Worm (Caenorhabditis elegans) whole organism, young adult: ENCODE measurements around the gene scd-1.

Experiments used
- B0019.2 ChIP-seq: fragments of 200-800 bp; sonication (Bioruptor generic); conservative IDR thresholded peaks from 2 replicates; pipeline ENCODE4 v1.3.6; 2022; ENCODE audit warnings: missing genetic modification reagents, missing genetic modification characterization, missing compliant biosample characterization
- C06A6.2 ChIP-seq: fragments of 200-800 bp; sonication (Bioruptor generic); conservative IDR thresholded peaks from 2 replicates; pipeline ENCODE4 v1.3.6; 2022; ENCODE audit warnings: missing genetic modification characterization, missing compliant biosample characterization
- C17E4.6 ChIP-seq: fragments of 200-800 bp; sonication (Bioruptor generic); IDR thresholded peaks from 2 replicates; pipeline ENCODE4 v1.3.6; 2022; ENCODE audit warnings: missing genetic modification reagents, missing genetic modification characterization, missing compliant biosample characterization
- F22D6.2 ChIP-seq: sonication (generic microtip); optimal IDR thresholded peaks from 2 replicates; lab custom pipeline; 2016; ENCODE audit warnings: mild to moderate bottlenecking, missing genetic modification characterization, missing compliant biosample characterization
- F57C9.4 ChIP-seq: sonication (generic microtip); optimal IDR thresholded peaks from 2 replicates; lab custom pipeline; 2017; ENCODE audit warnings: mild to moderate bottlenecking, missing genetic modification characterization, missing compliant biosample characterization
- K11D2.4 ChIP-seq: fragments of 200-800 bp; sonication (Bioruptor generic); IDR thresholded peaks from 2 replicates; pipeline ENCODE4 v1.3.6; 2022; ENCODE audit warnings: missing genetic modification reagents, missing genetic modification characterization, missing compliant biosample characterization
- T26A5.8 ChIP-seq: sonication (generic microtip); optimal IDR thresholded peaks from 2 replicates; lab custom pipeline; 2016; ENCODE audit warnings: missing genetic modification characterization, missing compliant biosample characterization
- Y95B8A.8 ChIP-seq: fragments of 200-800 bp; sonication (Bioruptor generic); IDR thresholded peaks from 2 replicates; pipeline ENCODE4 v1.3.6; 2022; ENCODE audit warnings: missing genetic modification reagents, missing genetic modification characterization, missing compliant biosample characterization
- ZK185.1 ChIP-seq: sonication (generic microtip); optimal IDR thresholded peaks from 2 replicates; lab custom pipeline; 2016; ENCODE audit warnings: mild to moderate bottlenecking, missing genetic modification characterization, missing compliant biosample characterization; ENCODE audit not compliant: poor library complexity, severe bottlenecking
- akir-1 ChIP-seq: fragments of 200-800 bp; sonication (Bioruptor generic); optimal IDR thresholded peaks from 2 replicates; lab custom pipeline; 2018; ENCODE audit warnings: mild to moderate bottlenecking, missing genetic modification characterization, moderate library complexity, missing compliant biosample characterization
- aptf-3 ChIP-seq: fragments of 200-800 bp; sonication (Bioruptor generic); IDR thresholded peaks from 2 replicates; pipeline ENCODE4 v1.3.6; 2022; ENCODE audit warnings: missing genetic modification characterization, missing compliant biosample characterization
- bed-2 ChIP-seq: fragments of 200-800 bp; sonication (Bioruptor generic); IDR thresholded peaks from 2 replicates; pipeline ENCODE4 v1.3.6; 2022; ENCODE audit warnings: missing genetic modification reagents, missing genetic modification characterization, missing compliant biosample characterization
- ccch-3 ChIP-seq: fragments of 200-800 bp; sonication (Bioruptor generic); optimal IDR thresholded peaks from 2 replicates; lab custom pipeline; 2018; ENCODE audit warnings: mild to moderate bottlenecking, missing genetic modification characterization, missing compliant biosample characterization
- cebp-1 ChIP-seq, 2 experiments: fragments of 200-800 bp in 1 of 2; sonication (Bioruptor generic) in 1 of 2; sonication (generic microtip) in 1 of 2; IDR thresholded peaks in 1 of 2; optimal IDR thresholded peaks in 1 of 2; 2 replicates each; pipeline versions ENCODE4 v1.3.6 to Lab custom; 2017 to 2022; ENCODE audit warnings: missing compliant biosample characterization in 2 of 2, missing genetic modification characterization in 2 of 2, mild to moderate bottlenecking in 1 of 2, missing genetic modification reagents in 1 of 2, moderate library complexity in 1 of 2
- ceh-58 ChIP-seq: fragments of 200-800 bp; sonication (Bioruptor generic); IDR thresholded peaks from 2 replicates; pipeline ENCODE4 v1.3.6; 2022; ENCODE audit warnings: missing genetic modification characterization, missing compliant biosample characterization
- ceh-91 ChIP-seq: fragments of 200-800 bp; sonication (Bioruptor generic); IDR thresholded peaks from 2 replicates; pipeline ENCODE4 v1.3.6; 2022; ENCODE audit warnings: missing genetic modification reagents, missing genetic modification characterization, missing compliant biosample characterization
- chd-7 ChIP-seq: sonication (generic microtip); optimal IDR thresholded peaks from 2 replicates; lab custom pipeline; 2016; ENCODE audit warnings: mild to moderate bottlenecking, missing genetic modification characterization, moderate library complexity, missing compliant biosample characterization
- die-1 ChIP-seq: sonication (generic microtip); optimal IDR thresholded peaks from 2 replicates; lab custom pipeline; 2016; ENCODE audit warnings: missing genotype, mild to moderate bottlenecking, missing genetic modification characterization, missing compliant biosample characterization
- dox-1 ChIP-seq: fragments of 200-800 bp; sonication (Bioruptor generic); IDR thresholded peaks from 2 replicates; pipeline ENCODE4 v1.3.6; 2022; ENCODE audit warnings: missing genetic modification reagents, missing genetic modification characterization, missing compliant biosample characterization
- dpl-1 ChIP-seq: fragments of 150-350 bp; optimal IDR thresholded peaks from 2 replicates; lab custom pipeline; 2014; ENCODE audit warnings: missing biosample characterization, missing genetic modification reagents, missing genetic modification characterization
- gei-17 ChIP-seq: fragments of 200-800 bp; sonication (Bioruptor generic); optimal IDR thresholded peaks from 2 replicates; lab custom pipeline; 2018; ENCODE audit warnings: mild to moderate bottlenecking, missing genetic modification characterization, missing compliant biosample characterization
- hlh-12 ChIP-seq: sonication (generic microtip); optimal IDR thresholded peaks from 2 replicates; lab custom pipeline; 2016; ENCODE audit warnings: missing genetic modification characterization, missing compliant biosample characterization
- hmg-1.2 ChIP-seq: fragments of 200-800 bp; sonication (Bioruptor generic); IDR thresholded peaks from 2 replicates; pipeline ENCODE4 v1.3.6; 2022; ENCODE audit warnings: missing genetic modification reagents, missing genetic modification characterization, missing compliant biosample characterization
- hmg-20 ChIP-seq: fragments of 200-800 bp; sonication (Bioruptor generic); IDR thresholded peaks from 2 replicates; pipeline ENCODE4 v1.3.6; 2022; ENCODE audit warnings: missing genetic modification reagents, missing genetic modification characterization, missing compliant biosample characterization
- lin-26 ChIP-seq: fragments of 200-800 bp; sonication (Bioruptor generic); IDR thresholded peaks from 2 replicates; pipeline ENCODE4 v1.3.6; 2022; ENCODE audit warnings: missing genetic modification reagents, missing genetic modification characterization, missing compliant biosample characterization
- lin-40 ChIP-seq: sonication (generic microtip); optimal IDR thresholded peaks from 2 replicates; lab custom pipeline; 2016; ENCODE audit warnings: missing genetic modification characterization, mild to moderate bottlenecking, missing compliant biosample characterization, missing genotype, missing genetic modification reagents
- lsy-27 ChIP-seq: sonication (generic microtip); optimal IDR thresholded peaks from 2 replicates; lab custom pipeline; 2017; ENCODE audit warnings: missing genetic modification characterization, mild to moderate bottlenecking, missing compliant biosample characterization, antibody characterized with exemption, missing genotype, borderline replicate concordance; ENCODE audit not compliant: insufficient read depth
- mel-28 ChIP-seq: sonication (generic microtip); optimal IDR thresholded peaks from 2 replicates; lab custom pipeline; 2016; ENCODE audit warnings: borderline replicate concordance, mild to moderate bottlenecking, missing genetic modification characterization, missing compliant biosample characterization
- nhr-80 ChIP-seq: sonication (generic microtip); optimal IDR thresholded peaks from 2 replicates; lab custom pipeline; 2016; ENCODE audit warnings: missing genetic modification characterization, missing compliant biosample characterization
- repo-1 ChIP-seq: sonication (generic microtip); optimal IDR thresholded peaks from 2 replicates; lab custom pipeline; 2017; ENCODE audit warnings: mild to moderate bottlenecking, missing genetic modification characterization, missing compliant biosample characterization
- rpc-1 ChIP-seq, 2 experiments: fragments of 150-350 bp in 1 of 2; sonication (generic microtip) in 1 of 2; optimal IDR thresholded peaks; 2 replicates each; lab custom pipeline; 2014 to 2018; ENCODE audit warnings: missing biosample characterization in 1 of 2, missing genetic modification characterization in 1 of 2, missing genetic modification reagents in 1 of 2, missing genotype in 1 of 2
- sea-2 ChIP-seq: fragments of 200-800 bp; sonication (Bioruptor generic); IDR thresholded peaks from 2 replicates; pipeline ENCODE4 v1.3.6; 2022; ENCODE audit warnings: missing genetic modification characterization, missing compliant biosample characterization
- snpc-1.3 ChIP-seq: sonication (generic microtip); optimal IDR thresholded peaks from 2 replicates; lab custom pipeline; 2017; ENCODE audit warnings: missing genetic modification characterization, mild to moderate bottlenecking, missing compliant biosample characterization, antibody characterized with exemption, moderate library complexity, missing genotype, missing genetic modification reagents; ENCODE audit not compliant: insufficient read depth
- snpc-3.4 ChIP-seq: sonication (generic microtip); optimal IDR thresholded peaks from 2 replicates; lab custom pipeline; 2017; ENCODE audit warnings: missing genetic modification characterization, mild to moderate bottlenecking, missing compliant biosample characterization, antibody characterized with exemption, moderate library complexity, missing genotype, missing genetic modification reagents
- somi-1 ChIP-seq: fragments of 200-800 bp; sonication (Bioruptor generic); optimal IDR thresholded peaks from 2 replicates; lab custom pipeline; 2018; ENCODE audit warnings: mild to moderate bottlenecking, missing genetic modification characterization, missing compliant biosample characterization
- sptf-2 ChIP-seq: fragments of 200-800 bp; sonication (Bioruptor generic); optimal IDR thresholded peaks from 2 replicates; lab custom pipeline; 2018; ENCODE audit warnings: mild to moderate bottlenecking, missing genetic modification characterization, missing compliant biosample characterization
- tbp1 ChIP-seq: fragments of 200-800 bp; sonication (Bioruptor generic); optimal IDR thresholded peaks from 2 replicates; lab custom pipeline; 2018; ENCODE audit warnings: mild to moderate bottlenecking, missing genetic modification characterization, missing compliant biosample characterization
- unc-130 ChIP-seq: sonication (generic microtip); optimal IDR thresholded peaks from 2 replicates; lab custom pipeline; 2016; ENCODE audit warnings: missing genetic modification reagents, missing genetic modification characterization, missing compliant biosample characterization
- ztf-25 ChIP-seq: fragments of 200-800 bp; sonication (Bioruptor generic); IDR thresholded peaks from 2 replicates; pipeline ENCODE4 v1.3.6; 2022; ENCODE audit warnings: missing genetic modification reagents, missing genetic modification characterization, missing compliant biosample characterization

scd-1 gene

ce11 chrX:12500777-12501176 lies 24.8 kb downstream of the scd-1 start (continued):
- TF ChIP-seq K11D2.4 (GFP tag; lab: Robert Waterston, UW) = 0 out of 2 replicates have a peak, but pooled peaks have one; percentile 47
- peak; percentile 53; the same call in 1 of the 2 replicates for TF ChIP-seq C06A6.2 (GFP tag; lab: Robert Waterston, UW)
- TF ChIP-seq chd-7 = peak; percentile 62
- TF ChIP-seq repo-1 (tag; lab: Kevin White, UChicago) = no peak
- no peak for TF ChIP-seq ceh-91 (GFP tag; lab: Robert Waterston, UW)
- TF ChIP-seq snpc-3.4 (tag; lab: Kevin White, UChicago) = no peak
- no peak for TF ChIP-seq ZK185.1 (tag; lab: Kevin White, UChicago)
- peak; percentile 44 for TF ChIP-seq tbp1 (GFP tag; lab: Kevin White, UChicago)
- TF ChIP-seq hmg-20 (GFP tag; lab: Robert Waterston, UW) = no peak
- TF ChIP-seq somi-1 (GFP tag; lab: Kevin White, UChicago) = peak; percentile 79
- TF ChIP-seq die-1 (tag; lab: Kevin White, UChicago) = no peak
- TF ChIP-seq snpc-1.3 (tag; lab: Kevin White, UChicago) = no peak
- no peak for TF ChIP-seq sptf-2 (GFP tag; lab: Kevin White, UChicago)
- TF ChIP-seq lin-40 (tag; lab: Kevin White, UChicago) = peak; percentile 86
- TF ChIP-seq rpc-1 (optimal IDR thresholded peaks at IDR 0.05; lab: Kevin White, UChicago) = no peak
- no peak for TF ChIP-seq rpc-1 (tag; optimal IDR thresholded peaks at IDR 0.05; lab: Kevin White, UChicago)
- TF ChIP-seq lsy-27 (tag; lab: Kevin White, UChicago) = no peak
- no peak for TF ChIP-seq hlh-12 (tag; lab: Kevin White, UChicago)
- TF ChIP-seq dpl-1 (GFP tag; lab: Kevin White, UChicago) = no peak
- TF ChIP-seq F22D6.2 = peak; percentile 84
- TF ChIP-seq gei-17 (GFP tag; lab: Kevin White, UChicago) = no peak
- TF ChIP-seq B0019.2 (GFP tag; lab: Robert Waterston, UW) = no peak
- TF ChIP-seq cebp-1 (GFP tag; IDR thresholded peaks at IDR 0.05; lab: Robert Waterston, UW) = peak; percentile 13; the same call in 1 of the 2 replicates
- no peak for TF ChIP-seq cebp-1 (tag; optimal IDR thresholded peaks at IDR 0.05; lab: Kevin White, UChicago)

- TF ChIP-seq hmg-1.2 (GFP tag; lab: Robert Waterston, UW) (no peak), C17E4.6 (GFP tag; lab: Robert Waterston, UW) (no peak), F57C9.4 (tag; lab: Kevin White, UChicago) (no peak), unc-130 (no peak), mel-28 (tag; lab: Kevin White, UChicago) (no peak), chd-7 (no peak), aptf-3 (no peak), nhr-80 (tag; lab: Kevin White, UChicago) (no peak)
- TF ChIP-seq, all 124 proteins: peak for 0
Measured at ce11 chrX:12492467-12492866, 33.1 kb downstream of the scd-1 start, which contains the start of gene lips-1. Gene lips-1 (plus strand): TSS chrX:12492767.

- TF ChIP-seq bed-2 (GFP tag; lab: Robert Waterston, UW) = no peak
- TF ChIP-seq Y95B8A.8 (GFP tag; lab: Robert Waterston, UW) = no peak
- TF ChIP-seq lin-26 (GFP tag; lab: Robert Waterston, UW) = no peak
- TF ChIP-seq ceh-58 = no peak
- TF ChIP-seq sea-2 (GFP tag; lab: Robert Waterston, UW) = no peak
- TF ChIP-seq T26A5.8 (tag; lab: Kevin White, UChicago) = no peak
- no peak for TF ChIP-seq ztf-25 (GFP tag; lab: Robert Waterston, UW)
- TF ChIP-seq dox-1 (GFP tag; lab: Robert Waterston, UW) = no peak
- no peak for TF ChIP-seq akir-1 (GFP tag; lab: Kevin White, UChicago)
- TF ChIP-seq ccch-3 (GFP tag; lab: Kevin White, UChicago) = no peak
- no peak for TF ChIP-seq K11D2.4 (GFP tag; lab: Robert Waterston, UW)
Measured at ce11 chrX:12491138-12491537, 34.5 kb downstream of the scd-1 start.
